Worm (Caenorhabditis elegans) whole organism, L2 larva: Measurements from ENCODE around the gene T11G6.3.

ENCODE experiments used
- ZK546.5 ChIP-seq: sonication (generic microtip); optimal IDR thresholded peaks from 2 replicates; lab custom pipeline; 2017; ENCODE audit warnings: missing biosample characterization, missing genetic modification characterization
- ama-1 ChIP-seq: fragments of 150-350 bp; optimal IDR thresholded peaks from 2 replicates; lab custom pipeline; 2018; ENCODE audit warnings: inconsistent platforms
- blmp-1 ChIP-seq: sonication (generic microtip); optimal IDR thresholded peaks from 2 replicates; lab custom pipeline; 2017; ENCODE audit warnings: missing genetic modification characterization, mild to moderate bottlenecking, missing compliant biosample characterization, antibody characterized with exemption, moderate library complexity; ENCODE audit not compliant: insufficient read depth
- ceh-82 ChIP-seq: fragments of 150-350 bp; optimal IDR thresholded peaks from 2 replicates; lab custom pipeline; 2014; ENCODE audit warnings: missing biosample characterization, missing genetic modification characterization
- elt-3 ChIP-seq: sonication (generic microtip); optimal IDR thresholded peaks from 2 replicates; lab custom pipeline; 2017; ENCODE audit warnings: missing biosample characterization, missing genetic modification characterization
- mdl-1 ChIP-seq, 2 experiments: fragments of 150-350 bp in 1 of 2; sonication (generic microtip) in 1 of 2; optimal IDR thresholded peaks; 2 replicates each; lab custom pipeline; 2017; ENCODE audit warnings: missing biosample characterization in 2 of 2, missing genetic modification characterization in 2 of 2
- nhr-10 ChIP-seq: sonication (generic microtip); optimal IDR thresholded peaks from 2 replicates; lab custom pipeline; 2017; ENCODE audit warnings: missing biosample characterization, missing genetic modification characterization
- nhr-237 ChIP-seq: fragments of 150-350 bp; optimal IDR thresholded peaks from 2 replicates; lab custom pipeline; 2014; ENCODE audit warnings: missing biosample characterization, missing genetic modification characterization
- snpc-4 ChIP-seq: fragments of 150-350 bp; optimal IDR thresholded peaks from 2 replicates; lab custom pipeline; 2014; ENCODE audit warnings: missing biosample characterization, missing genetic modification characterization
- unc-39 ChIP-seq: fragments of 150-350 bp; optimal IDR thresholded peaks from 2 replicates; lab custom pipeline; 2014; ENCODE audit warnings: missing biosample characterization, missing genetic modification characterization
- ztf-11 ChIP-seq: sonication (generic microtip); optimal IDR thresholded peaks from 2 replicates; lab custom pipeline; 2017; ENCODE audit warnings: missing biosample characterization, missing genetic modification characterization

- TF ChIP-seq nhr-237 (no peak), blmp-1 (tag; lab: Kevin White, UChicago) (no peak), unc-39 (tag; lab: Kevin White, UChicago) (no peak), ama-1 (lab: Kevin White, UChicago) (no peak), elt-3 (no peak), ztf-11 (no peak), snpc-4 (no peak), ZK546.5 (tag; lab: Kevin White, UChicago) (no peak), mdl-1 (tag; optimal IDR thresholded peaks at IDR 0.05; lab: Kevin White, UChicago) (no peak), ceh-82 (tag; lab: Kevin White, UChicago) (no peak), nhr-10 (tag; lab: Kevin White, UChicago) (no peak)
These were observed 44.1 kb upstream of the T11G6.3 start, which contains the start of the genes F13E9.9 and F13E9.19 for ce11 chrIV:10899091-10899490.
